Worm (Caenorhabditis elegans): ENCODE data around the gene C17C3.5.

DNA sequence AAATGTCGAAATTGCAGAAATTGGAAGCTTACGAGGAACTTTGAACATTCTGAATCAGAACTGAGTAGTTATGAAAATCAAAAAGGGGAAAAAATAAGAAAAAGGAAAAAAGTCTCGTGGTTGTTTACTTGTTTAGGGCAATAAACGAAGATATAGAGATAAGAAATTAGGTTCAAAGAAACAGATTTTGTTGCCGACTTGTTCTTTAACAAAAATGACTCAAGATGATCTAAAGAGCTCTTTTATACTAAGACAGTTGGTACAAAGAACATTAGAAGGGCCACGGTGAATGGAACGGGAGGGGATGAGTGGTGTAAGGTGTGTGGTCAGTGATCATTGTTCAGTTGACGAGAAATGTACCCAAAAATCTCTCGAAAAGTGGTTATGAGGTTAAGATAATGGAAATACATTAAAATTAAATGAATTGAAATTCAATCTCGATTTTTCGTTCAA, 4.1 kb upstream of the C17C3.5 start, which contains the start of gene acdh-2:
- no peak for TF ChIP-seq nhr-77 (tag; optimal IDR thresholded peaks at IDR 0.05)
- TF ChIP-seq lir-3 (tag; optimal IDR thresholded peaks at IDR 0.05; ENCODE audit: poor library complexity) = no peak
- TF ChIP-seq aly-2 (tag; optimal IDR thresholded peaks at IDR 0.05) = no peak
- no peak for TF ChIP-seq skn-1 (tag; optimal IDR thresholded peaks at IDR 0.05)
- TF ChIP-seq nhr-84 (tag; optimal IDR thresholded peaks at IDR 0.05) = no peak
- no peak for TF ChIP-seq zag-1 (tag; optimal IDR thresholded peaks at IDR 0.05)
- no peak for TF ChIP-seq fkh-10 (GFP tag; optimal IDR thresholded peaks at IDR 0.05)
- no peak for TF ChIP-seq swsn-7 (tag; optimal IDR thresholded peaks at IDR 0.05)
- no peak for TF ChIP-seq irx-1 (tag; optimal IDR thresholded peaks at IDR 0.05)
- TF ChIP-seq aha-1 (tag; optimal IDR thresholded peaks at IDR 0.05) = no peak
- no peak for TF ChIP-seq F16B12.6 (tag; optimal IDR thresholded peaks at IDR 0.05)

Measured in whole organism, L1 larva.